Worm (Caenorhabditis elegans) whole organism, mixed stage, embryonic: ENCODE data around the gene srw-7.

Source experiments
- ceh-83 ChIP-seq: fragments of 200-800 bp; sonication (Bioruptor generic); optimal IDR thresholded peaks from 2 replicates; lab custom pipeline; 2018; ENCODE audit warnings: mild to moderate bottlenecking, missing genetic modification characterization, missing compliant biosample characterization
- elt-3 ChIP-seq: fragments of 150-350 bp; optimal IDR thresholded peaks from 2 replicates; lab custom pipeline; 2014; ENCODE audit warnings: missing biosample characterization, missing genetic modification characterization
- mab-5 ChIP-seq: fragments of 150-350 bp; optimal IDR thresholded peaks from 2 replicates; lab custom pipeline; 2014; ENCODE audit warnings: missing biosample characterization, missing genetic modification characterization
- nhr-12 ChIP-seq: fragments of 150-350 bp; optimal IDR thresholded peaks from 2 replicates; lab custom pipeline; 2014; ENCODE audit warnings: missing biosample characterization, missing genetic modification characterization
- nhr-76 ChIP-seq: sonication (generic microtip); optimal IDR thresholded peaks from 2 replicates; lab custom pipeline; 2017; ENCODE audit warnings: missing biosample characterization, missing genetic modification characterization
- pha-4 ChIP-seq: fragments of 150-350 bp; optimal IDR thresholded peaks from 2 replicates; lab custom pipeline; 2018; ENCODE audit warnings: missing biosample characterization, missing genetic modification reagents, missing genetic modification characterization
- snpc-4 ChIP-seq: fragments of 150-350 bp; optimal IDR thresholded peaks from 2 replicates; lab custom pipeline; 2014; ENCODE audit warnings: missing biosample characterization, missing genetic modification characterization
- unc-62 ChIP-seq: fragments of 150-350 bp; optimal IDR thresholded peaks from 2 replicates; lab custom pipeline; 2014; ENCODE audit warnings: missing biosample characterization, missing genetic modification reagents, missing genetic modification characterization

- TF ChIP-seq nhr-12 (no peak), ceh-83 (GFP tag; lab: Kevin White, UChicago) (no peak), pha-4 (no peak), snpc-4 (tag; lab: Kevin White, UChicago) (no peak), mab-5 (tag; lab: Kevin White, UChicago) (no peak), unc-62 (GFP tag; lab: Kevin White, UChicago) (no peak), elt-3 (no peak), nhr-76 (tag; lab: Kevin White, UChicago) (no peak)
Measured at ce11 chrV:3851760-3852159, 45.7 kb downstream of the srw-7 start.
